Fruit fly (Drosophila melanogaster): ENCODE results near the gene CG4287.

Gene CG4287

DNA sequence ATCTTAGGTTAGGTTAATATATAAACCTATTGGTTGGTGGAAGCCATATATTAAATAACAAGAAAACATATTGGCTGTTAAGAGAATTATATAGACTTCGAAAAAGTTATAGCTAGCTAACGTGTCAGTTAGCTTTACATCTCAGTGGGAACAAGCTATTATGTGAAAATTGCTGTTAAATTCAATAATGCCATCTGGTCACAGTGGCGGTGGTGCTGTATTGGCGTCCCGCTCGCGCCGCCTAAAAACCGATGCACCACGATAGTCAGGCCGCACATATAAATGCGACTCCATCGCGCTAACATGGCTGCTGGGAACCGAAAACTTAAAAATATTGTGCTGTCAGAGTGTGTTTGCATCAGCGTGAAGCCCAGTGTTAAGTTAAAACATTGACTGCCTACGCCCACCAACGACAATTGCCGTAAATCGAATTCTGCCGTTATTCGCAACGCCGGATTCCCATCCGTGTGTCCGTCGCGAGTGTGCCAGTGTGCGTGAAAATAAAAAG, 9.4 kb upstream of the CG4287 start, which contains the start of gene Hel89B (continued):
- peak; percentile 29 for TF ChIP-seq CG12744 (GFP tag; optimal IDR thresholded peaks at IDR 0.05)
- TF ChIP-seq br (optimal IDR thresholded peaks at IDR 0.05), result no peak
- TF ChIP-seq Ssrp (tag; optimal IDR thresholded peaks at IDR 0.05), result peak; percentile 63
- no peak for TF ChIP-seq eve (GFP tag; optimal IDR thresholded peaks at IDR 0.05)
- TF ChIP-seq Mrtf (GFP tag; IDR thresholded peaks at IDR 0.05), result no peak
- TF ChIP-seq CG7372 (GFP tag; IDR thresholded peaks at IDR 0.05), result no peak
- no peak for TF ChIP-seq D19A (tag; optimal IDR thresholded peaks at IDR 0.05)
- TF ChIP-seq sug (tag; optimal IDR thresholded peaks at IDR 0.05), result peak; percentile 69
- TF ChIP-seq CG18619 (GFP tag; optimal IDR thresholded peaks at IDR 0.05), result no peak
- no peak for TF ChIP-seq CG14441 (GFP tag; IDR thresholded peaks at IDR 0.05)
- TF ChIP-seq CG13287 (GFP tag; IDR thresholded peaks at IDR 0.05; ENCODE audit: partially characterized antibody), result no peak
- TF ChIP-seq CG8944 (GFP tag; optimal IDR thresholded peaks at IDR 0.05), result peak; percentile 76
- no peak for TF ChIP-seq sisA (GFP tag; IDR thresholded peaks at IDR 0.05)
- peak; percentile 27 for TF ChIP-seq nau (GFP tag; optimal IDR thresholded peaks at IDR 0.05)
- TF ChIP-seq CG2199 (GFP tag; IDR thresholded peaks at IDR 0.05), result no peak
- TF ChIP-seq CG10543 (GFP tag; optimal IDR thresholded peaks at IDR 0.05), result no peak
- TF ChIP-seq CG11560 (tag; IDR thresholded peaks at IDR 0.05), result no peak
- peak; percentile 53 for TF ChIP-seq CG7839 (tag; optimal IDR thresholded peaks at IDR 0.05)
- TF ChIP-seq pfk (GFP tag; optimal IDR thresholded peaks at IDR 0.05), result no peak
- TF ChIP-seq Med (GFP tag), result peak; percentile 69
- TF ChIP-seq CG13424 (tag; optimal IDR thresholded peaks at IDR 0.05), result peak; percentile 73
- no peak for TF ChIP-seq ro (GFP tag; IDR thresholded peaks at IDR 0.05)
- peak; percentile 92 for TF ChIP-seq hkb (optimal IDR thresholded peaks at IDR 0.05)
- TF ChIP-seq hkb (GFP tag; IDR thresholded peaks at IDR 0.05), result no peak
- TF ChIP-seq C15 (GFP tag; IDR thresholded peaks at IDR 0.05), result no peak
- peak; percentile 8 for TF ChIP-seq MTF-1 (GFP tag; optimal IDR thresholded peaks at IDR 0.05; ENCODE audit: borderline replicate concordance)
- no peak for TF ChIP-seq CG31441 (GFP tag; IDR thresholded peaks at IDR 0.05)
- no peak for TF ChIP-seq CG14860 (GFP tag; IDR thresholded peaks at IDR 0.05; ENCODE audit: partially characterized antibody)
- TF ChIP-seq CG10979 (tag; optimal IDR thresholded peaks at IDR 0.05), result peak; percentile 45
- peak; percentile 29 for TF ChIP-seq jing (GFP tag; optimal IDR thresholded peaks at IDR 0.05)
- no peak for TF ChIP-seq CG16779 (GFP tag; IDR thresholded peaks at IDR 0.05)
- peak; percentile 66 for TF ChIP-seq CG9609 (GFP tag; optimal IDR thresholded peaks at IDR 0.05)
- TF ChIP-seq Usf (GFP tag; optimal IDR thresholded peaks at IDR 0.05), result peak; percentile 37
- TF ChIP-seq CG9817 (tag; optimal IDR thresholded peaks at IDR 0.05), result peak; percentile 89
- TF ChIP-seq twi (tag; optimal IDR thresholded peaks at IDR 0.05), result peak; percentile 65
- TF ChIP-seq p53 (GFP tag; optimal IDR thresholded peaks at IDR 0.05), result peak; percentile 26
- TF ChIP-seq kah (GFP tag; optimal IDR thresholded peaks at IDR 0.05), result no peak
- no peak for TF ChIP-seq Spps (tag; optimal IDR thresholded peaks at IDR 0.05)
- TF ChIP-seq Doc3 (GFP tag; IDR thresholded peaks at IDR 0.05; ENCODE audit: partially characterized antibody), result no peak
- no peak for TF ChIP-seq gcm (GFP tag; optimal IDR thresholded peaks at IDR 0.05)
- peak; percentile 65 for TF ChIP-seq Fer2 (tag; optimal IDR thresholded peaks at IDR 0.05)
- TF ChIP-seq caup (GFP tag; optimal IDR thresholded peaks at IDR 0.05; ENCODE audit: severe bottlenecking), result no peak
- TF ChIP-seq CG15601 (tag; optimal IDR thresholded peaks at IDR 0.05), result peak; percentile 46
- no peak for TF ChIP-seq ERR (GFP tag; optimal IDR thresholded peaks at IDR 0.05)
- no peak for TF ChIP-seq CG18011 (GFP tag; optimal IDR thresholded peaks at IDR 0.05)
- no peak for TF ChIP-seq ATbp (GFP tag; optimal IDR thresholded peaks at IDR 0.05)
- peak; percentile 72 for TF ChIP-seq CG10267 (tag; optimal IDR thresholded peaks at IDR 0.05)
- peak; percentile 95 for TF ChIP-seq BEAF-32 (GFP tag; optimal IDR thresholded peaks at IDR 0.05)
- TF ChIP-seq CG8359 (GFP tag; optimal IDR thresholded peaks at IDR 0.05; ENCODE audit: borderline replicate concordance), result no peak
- no peak for TF ChIP-seq CG11696 (GFP tag; IDR thresholded peaks at IDR 0.05)
- peak; percentile 83 for TF ChIP-seq Ets97D (GFP tag; optimal IDR thresholded peaks at IDR 0.05)
